Worm (Caenorhabditis elegans) whole organism, midembryonic: Measurements from ENCODE around the gene pgp-3.

Source experiments
- cog-1 ChIP-seq: sonication (generic microtip); optimal IDR thresholded peaks from 2 replicates; lab custom pipeline; 2016; ENCODE audit warnings: missing genetic modification characterization, missing compliant biosample characterization
- flt-1 ChIP-seq: fragments of 200-800 bp; sonication (Bioruptor generic); IDR thresholded peaks from 2 replicates; pipeline ENCODE4 v1.3.6; 2022; ENCODE audit warnings: missing genetic modification characterization, missing compliant biosample characterization
- med-1 ChIP-seq: sonication (generic microtip); optimal IDR thresholded peaks from 2 replicates; lab custom pipeline; 2017; ENCODE audit warnings: missing genetic modification characterization, mild to moderate bottlenecking, missing compliant biosample characterization, antibody characterized with exemption, missing genetic modification reagents; ENCODE audit not compliant: insufficient read depth
- tab-1 ChIP-seq: fragments of 200-800 bp; sonication (Bioruptor generic); IDR thresholded peaks from 2 replicates; pipeline ENCODE4 v1.3.6; 2022; ENCODE audit warnings: missing genetic modification characterization, missing compliant biosample characterization
- ztf-23 ChIP-seq: fragments of 200-800 bp; sonication (Bioruptor generic); IDR thresholded peaks from 2 replicates; pipeline ENCODE4 v1.3.6; 2022; ENCODE audit warnings: missing genetic modification reagents, missing genetic modification characterization, missing compliant biosample characterization

- no peak for TF ChIP-seq flt-1 (GFP tag; lab: Robert Waterston, UW)
- TF ChIP-seq med-1 (GFP tag; lab: Kevin White, UChicago), result no peak
- TF ChIP-seq ztf-23 (GFP tag; lab: Robert Waterston, UW), result no peak
- no peak for TF ChIP-seq cog-1
- TF ChIP-seq tab-1 (GFP tag; lab: Robert Waterston, UW), result no peak
Measured at ce11 chrX:11337783-11338182, 14.2 kb upstream of the pgp-3 start, which contains the start of gene gcy-9.
